Worm (Caenorhabditis elegans) whole organism, mixed stage, embryonic: Measurements from ENCODE around the gene lgc-7.

Experiments
- blmp-1 ChIP-seq: fragments of 150-350 bp; optimal IDR thresholded peaks from 2 replicates; lab custom pipeline; 2014; ENCODE audit warnings: missing biosample characterization, missing genetic modification characterization
- flh-1 ChIP-seq: fragments of 200-800 bp; sonication (Bioruptor generic); optimal IDR thresholded peaks from 2 replicates; lab custom pipeline; 2018; ENCODE audit warnings: mild to moderate bottlenecking, missing genetic modification characterization, moderate library complexity, missing compliant biosample characterization
- lin-32 ChIP-seq: fragments of 200-800 bp; sonication (Bioruptor generic); optimal IDR thresholded peaks from 2 replicates; lab custom pipeline; 2018; ENCODE audit warnings: mild to moderate bottlenecking, missing genetic modification characterization, missing compliant biosample characterization
- unc-120 ChIP-seq: sonication (generic microtip); optimal IDR thresholded peaks from 2 replicates; lab custom pipeline; 2017; ENCODE audit warnings: missing genetic modification characterization, missing compliant biosample characterization; ENCODE audit not compliant: poor library complexity, severe bottlenecking

ce11 chrIV:14728225-14728624 is 18.8 kb downstream of the lgc-7 start, which contains the start of gene Y57G11C.42:
- no peak for TF ChIP-seq blmp-1 (tag; lab: Kevin White, UChicago)
- TF ChIP-seq flh-1 (GFP tag; lab: Kevin White, UChicago): no peak
- TF ChIP-seq lin-32: no peak
- TF ChIP-seq unc-120 (tag; lab: Kevin White, UChicago): no peak
